Worm (Caenorhabditis elegans): ENCODE measurements around the gene fbxb-111.

fbxb-111 gene

DNA sequence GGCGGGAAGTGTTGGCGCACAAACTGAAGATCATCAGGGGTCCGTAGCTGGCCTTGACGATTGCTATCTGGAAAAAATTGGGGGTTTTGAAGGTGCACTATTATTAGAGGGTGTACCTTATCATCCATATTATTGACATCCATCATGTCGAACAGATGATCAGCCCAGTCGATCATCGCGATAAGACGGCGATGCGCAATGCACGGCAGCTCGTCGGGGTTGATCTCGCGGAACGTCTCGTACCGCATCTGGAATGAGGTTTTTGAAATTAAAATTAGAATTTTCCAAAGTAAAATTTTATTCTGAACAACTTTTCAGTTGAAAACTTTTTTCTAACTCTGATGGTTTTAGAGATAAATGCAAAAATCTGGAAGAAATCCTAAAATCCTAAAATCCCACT lies 23.1 kb upstream of the fbxb-111 start:
- no peak for TF ChIP-seq B0035.1 (tag; optimal IDR thresholded peaks at IDR 0.05)
- TF ChIP-seq nhr-27 (tag; optimal IDR thresholded peaks at IDR 0.05) = no peak
- no peak for TF ChIP-seq lin-54 (GFP tag; optimal IDR thresholded peaks at IDR 0.05)
- TF ChIP-seq aptf-3 (GFP tag; IDR thresholded peaks at IDR 0.05) = no peak
- no peak for TF ChIP-seq ztf-6 (GFP tag; IDR thresholded peaks at IDR 0.05)
- TF ChIP-seq ztf-25 (GFP tag; IDR thresholded peaks at IDR 0.05) = no peak
- TF ChIP-seq tbp1 (GFP tag; optimal IDR thresholded peaks at IDR 0.05) = no peak
- TF ChIP-seq K12H6.12 (tag; optimal IDR thresholded peaks at IDR 0.05) = no peak
- no peak for TF ChIP-seq him-1 (tag; optimal IDR thresholded peaks at IDR 0.05)
- no peak for TF ChIP-seq lsl-1 (GFP tag; optimal IDR thresholded peaks at IDR 0.05)
- TF ChIP-seq hmg-1.2 (GFP tag; IDR thresholded peaks at IDR 0.05) = no peak
- TF ChIP-seq F23B12.7 (tag; optimal IDR thresholded peaks at IDR 0.05; ENCODE audit: insufficient read depth) = no peak
- no peak for TF ChIP-seq zim-3 (tag; optimal IDR thresholded peaks at IDR 0.05)
- TF ChIP-seq tbx-9 (tag; optimal IDR thresholded peaks at IDR 0.05; ENCODE audit: borderline replicate concordance) = no peak
- TF ChIP-seq ztf-3 (GFP tag; optimal IDR thresholded peaks at IDR 0.05) = no peak

- TF ChIP-seq nhr-179 (tag; optimal IDR thresholded peaks at IDR 0.05) (no peak), lin-54 (GFP tag; optimal IDR thresholded peaks at IDR 0.05) (no peak), F37B4.10 (GFP tag; IDR thresholded peaks at IDR 0.05) (no peak), C17E4.6 (GFP tag; IDR thresholded peaks at IDR 0.05) (no peak), zfh-2 (GFP tag; conservative IDR thresholded peaks at IDR 0.05) (peak; percentile 56), nhr-120 (GFP tag; IDR thresholded peaks at IDR 0.05) (no peak), B0261.1 (tag; optimal IDR thresholded peaks at IDR 0.05) (no peak)
Observed at ce11 chrII:2796431-2796830, 21.6 kb upstream of the fbxb-111 start.

DNA sequence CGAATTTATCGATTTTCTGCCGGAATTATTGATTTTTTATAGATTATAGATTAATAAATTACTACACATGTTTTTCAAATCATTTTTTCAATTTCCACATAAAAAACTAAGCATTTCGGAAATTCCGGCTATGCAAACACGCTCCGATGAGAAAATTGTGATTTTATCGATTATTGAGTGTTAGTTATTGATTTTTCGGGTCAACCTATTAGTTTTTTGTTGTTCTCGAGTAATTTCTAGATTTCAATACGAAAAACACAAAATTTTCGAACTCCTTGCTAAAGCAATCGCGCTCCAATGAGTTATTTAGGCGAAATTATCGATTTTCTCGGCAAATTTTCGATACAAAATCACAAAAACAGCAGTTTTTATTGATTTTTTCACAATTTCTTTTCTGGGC lies 20.6 kb upstream of the fbxb-111 start:
- TF ChIP-seq nhr-80 (tag; optimal IDR thresholded peaks at IDR 0.05) (no peak), dox-1 (GFP tag; IDR thresholded peaks at IDR 0.05) (no peak), repo-1 (tag; optimal IDR thresholded peaks at IDR 0.05) (no peak), K12H6.12 (tag; optimal IDR thresholded peaks at IDR 0.05) (no peak), hmg-1.2 (GFP tag; IDR thresholded peaks at IDR 0.05) (no peak), snpc-3.4 (tag; optimal IDR thresholded peaks at IDR 0.05) (no peak), D2030.7 (GFP tag; IDR thresholded peaks at IDR 0.05) (no peak), F37B4.10 (GFP tag; IDR thresholded peaks at IDR 0.05) (no peak), Y95B8A.8 (GFP tag; IDR thresholded peaks at IDR 0.05) (no peak), lin-40 (tag; optimal IDR thresholded peaks at IDR 0.05) (no peak), atf-7 (tag; optimal IDR thresholded peaks at IDR 0.05) (no peak), C06A6.2 (GFP tag; conservative IDR thresholded peaks at IDR 0.05) (no peak), hmg-20 (GFP tag; IDR thresholded peaks at IDR 0.05) (no peak), ceh-27 (GFP tag; optimal IDR thresholded peaks at IDR 0.05) (no peak), him-1 (tag; optimal IDR thresholded peaks at IDR 0.05) (no peak), rcor-1 (GFP tag; IDR thresholded peaks at IDR 0.05) (no peak)

DNA sequence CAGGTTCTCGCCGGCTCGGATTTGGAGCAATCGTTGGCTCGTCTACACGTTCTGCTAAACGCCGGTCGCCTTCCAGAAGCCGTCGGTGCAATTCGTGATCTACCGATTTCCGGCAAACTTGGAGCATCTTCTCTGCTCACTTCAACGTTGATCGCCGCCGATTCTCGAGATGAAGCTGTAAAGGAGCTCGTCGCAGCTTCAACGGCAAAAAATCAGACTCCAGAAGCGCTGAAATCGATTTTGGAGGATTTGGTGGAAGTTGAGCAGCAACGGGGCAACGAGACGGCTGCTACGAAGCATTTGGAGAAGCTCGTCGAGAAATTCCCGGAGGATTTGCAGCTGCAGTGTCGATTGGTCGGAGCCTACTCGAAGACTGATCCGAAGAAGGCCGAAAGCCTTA lies 16.9 kb upstream of the fbxb-111 start:
- TF ChIP-seq chd-7 (tag; optimal IDR thresholded peaks at IDR 0.05) (no peak), egrh-3 (GFP tag; IDR thresholded peaks at IDR 0.05) (no peak), F57A8.1 (GFP tag; optimal IDR thresholded peaks at IDR 0.05) (no peak), let-526 (GFP tag; IDR thresholded peaks at IDR 0.05) (no peak), zfh-2 (GFP tag; conservative IDR thresholded peaks at IDR 0.05) (peak; percentile 73)

Data from whole organism, young adult.